Worm (Caenorhabditis elegans): ENCODE data around the gene sec-3.

Gene sec-3

DNA sequence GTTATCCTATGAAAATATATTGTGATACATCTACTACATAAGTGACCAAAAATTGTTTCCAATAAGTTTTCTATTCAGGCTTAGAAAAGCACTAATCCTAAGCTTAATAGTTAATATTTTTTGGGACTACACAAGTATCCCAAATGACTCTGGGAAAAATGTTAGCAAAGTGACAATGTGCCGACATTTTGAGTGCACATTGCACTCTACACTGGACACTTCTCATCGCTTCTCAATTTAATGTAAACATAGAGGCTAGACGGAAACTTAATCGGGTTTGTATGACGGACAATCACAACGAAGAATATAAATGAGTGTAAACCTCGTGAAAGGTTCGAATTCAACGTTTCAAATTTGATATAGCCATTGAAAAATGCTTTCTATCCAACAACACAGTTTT is 12.0 kb upstream of the sec-3 start (continued):
- TF ChIP-seq gei-17 (GFP tag; optimal IDR thresholded peaks at IDR 0.05): peak; percentile 43
- TF ChIP-seq ceh-27 (GFP tag; optimal IDR thresholded peaks at IDR 0.05): no peak
- TF ChIP-seq C06A6.2 (GFP tag; conservative IDR thresholded peaks at IDR 0.05): peak; percentile 54
- TF ChIP-seq somi-1 (GFP tag; optimal IDR thresholded peaks at IDR 0.05): peak; percentile 57
- no peak for TF ChIP-seq hsf-1 (GFP tag; IDR thresholded peaks at IDR 0.05)
- peak; percentile 0 for TF ChIP-seq nhr-80 (tag; optimal IDR thresholded peaks at IDR 0.05)
- 0 out of 2 replicates have a peak, but pooled peaks have one; percentile 9 for TF ChIP-seq Y56A3A.18 (GFP tag; IDR thresholded peaks at IDR 0.05)
- peak; percentile 80 for TF ChIP-seq repo-1 (tag; optimal IDR thresholded peaks at IDR 0.05)
- peak; percentile 49; the same call in 1 of the 2 replicates for TF ChIP-seq Y53G8AR.9 (GFP tag; conservative IDR thresholded peaks at IDR 0.05)
- peak; percentile 25 for TF ChIP-seq B0035.1 (tag; optimal IDR thresholded peaks at IDR 0.05)
- TF ChIP-seq snpc-4 (GFP tag; optimal IDR thresholded peaks at IDR 0.05): no peak
- peak in 1 of 4 experiments; percentile 37 for TF ChIP-seq snpc-4 (tag; optimal IDR thresholded peaks at IDR 0.05)
- TF ChIP-seq hlh-26 (GFP tag; conservative IDR thresholded peaks at IDR 0.05): no peak
- peak; percentile 64 for TF ChIP-seq ZK185.1 (tag; optimal IDR thresholded peaks at IDR 0.05; ENCODE audit: poor library complexity, severe bottlenecking)
- peak; percentile 95 for TF ChIP-seq ama-1 (optimal IDR thresholded peaks at IDR 0.05)
- peak in 1 of 2 experiments; percentile 36 for TF ChIP-seq ama-1 (GFP tag; optimal IDR thresholded peaks at IDR 0.05)

DNA sequence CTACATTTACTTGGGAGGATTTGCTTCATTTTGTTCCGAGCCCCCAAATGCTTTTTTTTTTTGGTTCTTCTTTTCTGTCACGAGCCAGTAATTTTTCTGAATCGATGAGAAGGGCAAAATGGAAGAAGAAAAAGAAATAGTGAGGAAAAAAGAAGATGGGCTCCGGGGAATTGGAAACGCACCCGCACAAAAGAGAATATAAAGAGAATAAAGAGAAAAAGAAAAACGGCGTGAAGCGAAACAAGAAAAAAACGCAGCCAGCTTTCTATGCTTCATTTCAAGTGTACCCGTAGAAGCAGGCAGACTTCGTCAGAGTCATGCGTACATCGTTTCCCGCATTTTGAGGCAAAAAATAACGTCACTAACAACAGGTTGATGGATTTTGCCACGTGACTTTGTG is 11.4 kb upstream of the sec-3 start:
- TF ChIP-seq ZK185.1 (tag; optimal IDR thresholded peaks at IDR 0.05; ENCODE audit: poor library complexity, severe bottlenecking) (peak; percentile 37), lin-35 (GFP tag; optimal IDR thresholded peaks at IDR 0.05) (peak in 1 of 3 experiments; percentile 47), gei-17 (GFP tag; optimal IDR thresholded peaks at IDR 0.05) (no peak)

DNA sequence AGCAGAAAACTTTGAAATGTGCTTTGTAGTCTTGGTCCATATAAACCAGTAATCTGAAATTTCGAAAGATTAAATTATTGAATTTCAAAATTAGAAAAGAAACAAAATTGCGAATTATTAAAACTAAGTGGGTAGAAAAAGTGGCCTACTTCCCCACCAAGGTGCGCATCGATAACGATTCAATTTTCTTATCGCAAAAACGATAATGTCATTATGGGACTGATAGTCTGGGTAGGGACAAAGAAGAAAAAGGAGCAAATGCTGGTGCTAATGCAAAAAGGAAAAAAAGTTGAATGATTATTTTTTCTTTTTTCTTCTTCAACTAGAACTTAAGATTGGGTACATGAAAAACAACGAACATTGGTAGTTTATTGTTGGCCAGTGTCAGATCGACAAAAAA is 10.9 kb upstream of the sec-3 start, which contains the start of gene gpcp-1:
TSS of gene gpcp-1 (minus strand) at position 53 of the 400 bp plus-strand sequence.
- TF ChIP-seq hmg-20 (GFP tag; IDR thresholded peaks at IDR 0.05) (no peak), rec-8 (tag; optimal IDR thresholded peaks at IDR 0.05) (no peak), tbp1 (GFP tag; optimal IDR thresholded peaks at IDR 0.05) (no peak), lin-35 (GFP tag; optimal IDR thresholded peaks at IDR 0.05) (no peak), xnd-1 (tag; optimal IDR thresholded peaks at IDR 0.05) (no peak), sdz-38 (tag; optimal IDR thresholded peaks at IDR 0.05) (no peak), rpc-1 (optimal IDR thresholded peaks at IDR 0.05) (no peak), rpc-1 (tag; optimal IDR thresholded peaks at IDR 0.05) (no peak), dox-1 (GFP tag; IDR thresholded peaks at IDR 0.05) (0 out of 2 replicates have a peak, but pooled peaks have one; percentile 22), lag-1 (GFP tag; IDR thresholded peaks at IDR 0.05) (no peak), athp-1 (tag; optimal IDR thresholded peaks at IDR 0.05) (no peak), efl-1 (GFP tag; optimal IDR thresholded peaks at IDR 0.05) (no peak), nfya-2 (GFP tag; IDR thresholded peaks at IDR 0.05) (no peak), nhr-80 (tag; optimal IDR thresholded peaks at IDR 0.05) (peak; percentile 66), him-1 (tag; optimal IDR thresholded peaks at IDR 0.05) (no peak), bed-1 (GFP tag; IDR thresholded peaks at IDR 0.05) (no peak)

DNA sequence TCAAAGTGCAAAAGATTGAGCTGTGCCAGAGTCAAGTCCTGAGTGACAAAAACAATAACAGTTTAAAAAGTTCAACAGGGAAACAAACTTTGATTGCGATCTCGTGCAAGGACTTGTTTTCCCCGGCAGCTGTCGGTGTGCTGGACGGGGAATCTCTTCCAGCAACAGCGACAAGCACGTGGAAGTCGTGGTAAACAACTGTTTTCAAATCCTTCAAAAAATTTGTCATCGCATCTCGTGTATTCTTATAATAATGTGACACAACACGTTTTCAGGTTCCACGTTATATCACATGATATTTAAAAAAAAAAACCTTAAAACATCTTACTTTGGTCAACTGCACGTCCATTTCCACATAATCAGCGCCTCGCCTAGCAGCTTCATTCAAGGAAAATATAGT is 9.0 kb upstream of the sec-3 start:
- TF ChIP-seq hsf-1 (GFP tag; IDR thresholded peaks at IDR 0.05): 0 out of 2 replicates have a peak, but pooled peaks have one; percentile 18
- TF ChIP-seq F10E7.11 (tag; optimal IDR thresholded peaks at IDR 0.05): no peak
- TF ChIP-seq efl-1 (GFP tag; optimal IDR thresholded peaks at IDR 0.05): no peak
- TF ChIP-seq zfh-2 (GFP tag; conservative IDR thresholded peaks at IDR 0.05): 0 out of 2 replicates have a peak, but pooled peaks have one; percentile 28
- no peak for TF ChIP-seq cebp-1 (GFP tag; IDR thresholded peaks at IDR 0.05)
- peak; percentile 47 for TF ChIP-seq cebp-1 (tag; optimal IDR thresholded peaks at IDR 0.05)
- TF ChIP-seq lin-35 (GFP tag; optimal IDR thresholded peaks at IDR 0.05): no peak

Measured in whole organism, young adult.